Worm (Caenorhabditis elegans) whole organism, young adult: Measurements from ENCODE around the gene eif-3.F.

Source experiments
- B0035.1 ChIP-seq: sonication (generic microtip); optimal IDR thresholded peaks from 2 replicates; lab custom pipeline; 2016; ENCODE audit warnings: missing genetic modification characterization, mild to moderate bottlenecking, missing compliant biosample characterization, missing genotype, missing genetic modification reagents
- F33H1.4 ChIP-seq: fragments of 200-800 bp; sonication (Bioruptor generic); IDR thresholded peaks from 2 replicates; pipeline ENCODE4 v1.3.6; 2022; ENCODE audit warnings: missing genetic modification reagents, missing genetic modification characterization, missing compliant biosample characterization
- Y53F4B.3 ChIP-seq: fragments of 200-800 bp; sonication (Bioruptor generic); IDR thresholded peaks from 2 replicates; pipeline ENCODE4 v1.3.6; 2022; ENCODE audit warnings: missing genetic modification reagents, missing genetic modification characterization, missing compliant biosample characterization
- Y56A3A.18 ChIP-seq: fragments of 200-800 bp; sonication (Bioruptor generic); IDR thresholded peaks from 2 replicates; pipeline ENCODE4 v1.3.6; 2022; ENCODE audit warnings: missing genetic modification reagents, missing genetic modification characterization, missing compliant biosample characterization
- Y67H2A.10 ChIP-seq: fragments of 200-800 bp; sonication (Bioruptor generic); conservative IDR thresholded peaks from 2 replicates; pipeline ENCODE4 v1.3.6; 2022; ENCODE audit warnings: missing genetic modification reagents, missing genetic modification characterization, missing compliant biosample characterization
- bed-2 ChIP-seq: fragments of 200-800 bp; sonication (Bioruptor generic); IDR thresholded peaks from 2 replicates; pipeline ENCODE4 v1.3.6; 2022; ENCODE audit warnings: missing genetic modification reagents, missing genetic modification characterization, missing compliant biosample characterization
- ekl-4 ChIP-seq: fragments of 200-800 bp; sonication (Bioruptor generic); IDR thresholded peaks from 2 replicates; pipeline ENCODE4 v1.3.6; 2022; ENCODE audit warnings: missing genetic modification reagents, missing genetic modification characterization, missing compliant biosample characterization
- him-1 ChIP-seq: sonication (generic microtip); optimal IDR thresholded peaks from 2 replicates; lab custom pipeline; 2016; ENCODE audit warnings: missing genotype, missing genetic modification reagents, missing genetic modification characterization, missing compliant biosample characterization
- madf-6 ChIP-seq: fragments of 200-800 bp; sonication (Bioruptor generic); IDR thresholded peaks from 2 replicates; pipeline ENCODE4 v1.3.6; 2022; ENCODE audit warnings: missing genetic modification reagents, missing genetic modification characterization, missing compliant biosample characterization
- snpc-4 ChIP-seq, 5 experiments: fragments of 150-350 bp in 1 of 5; sonication (generic microtip) in 4 of 5; optimal IDR thresholded peaks; 2 replicates each; lab custom pipeline; 2014 to 2018; ENCODE audit warnings: missing genetic modification characterization in 5 of 5, missing biosample characterization in 3 of 5, antibody characterized with exemption in 2 of 5, mild to moderate bottlenecking in 2 of 5, missing compliant biosample characterization in 2 of 5, missing genotype in 2 of 5, moderate library complexity in 2 of 5, missing genetic modification reagents in 1 of 5
- unc-62 ChIP-seq: fragments of 150-350 bp; optimal IDR thresholded peaks from 2 replicates; lab custom pipeline; 2014; ENCODE audit warnings: missing biosample characterization, missing genetic modification reagents, missing genetic modification characterization
- ztf-28 ChIP-seq: fragments of 200-800 bp; sonication (Bioruptor generic); IDR thresholded peaks from 2 replicates; pipeline ENCODE4 v1.3.6; 2022; ENCODE audit warnings: missing genetic modification reagents, missing genetic modification characterization, missing compliant biosample characterization

- no peak for TF ChIP-seq him-1 (tag; lab: Kevin White, UChicago)
- TF ChIP-seq ztf-28 = no peak
- no peak for TF ChIP-seq unc-62 (GFP tag; lab: Kevin White, UChicago)
- no peak for TF ChIP-seq Y53F4B.3
- TF ChIP-seq bed-2 (GFP tag; lab: Robert Waterston, UW) = no peak
- no peak for TF ChIP-seq B0035.1 (tag; lab: Kevin White, UChicago)
- TF ChIP-seq Y56A3A.18 (GFP tag; lab: Robert Waterston, UW) = no peak
- TF ChIP-seq F33H1.4 (GFP tag; lab: Robert Waterston, UW) = no peak
- TF ChIP-seq snpc-4 (GFP tag; optimal IDR thresholded peaks at IDR 0.05; lab: Kevin White, UChicago) = no peak
- TF ChIP-seq snpc-4 (tag; optimal IDR thresholded peaks at IDR 0.05; lab: Kevin White, UChicago) = no peak
- TF ChIP-seq Y67H2A.10 (GFP tag; lab: Robert Waterston, UW) = no peak
- TF ChIP-seq ekl-4 = no peak
- no peak for TF ChIP-seq madf-6 (GFP tag; lab: Robert Waterston, UW)
These were observed 24.6 kb upstream of the eif-3.F start for ce11 chrII:9306835-9307234.
